Worm (Caenorhabditis elegans) whole organism, young adult: ENCODE data around the gene C35C5.8.

Source experiments
- B0336.3 ChIP-seq: fragments of 200-800 bp; sonication (Bioruptor generic); IDR thresholded peaks from 2 replicates; pipeline ENCODE4 v1.3.6; 2022; ENCODE audit warnings: missing genetic modification characterization, missing compliant biosample characterization
- C17E4.6 ChIP-seq: fragments of 200-800 bp; sonication (Bioruptor generic); IDR thresholded peaks from 2 replicates; pipeline ENCODE4 v1.3.6; 2022; ENCODE audit warnings: missing genetic modification reagents, missing genetic modification characterization, missing compliant biosample characterization
- F33H1.4 ChIP-seq: fragments of 200-800 bp; sonication (Bioruptor generic); IDR thresholded peaks from 2 replicates; pipeline ENCODE4 v1.3.6; 2022; ENCODE audit warnings: missing genetic modification reagents, missing genetic modification characterization, missing compliant biosample characterization
- F55B11.4 ChIP-seq: sonication (generic microtip); optimal IDR thresholded peaks from 2 replicates; lab custom pipeline; 2016; ENCODE audit warnings: missing compliant biosample characterization, missing genetic modification characterization, borderline replicate concordance; ENCODE audit not compliant: insufficient read depth
- Y53F4B.3 ChIP-seq: fragments of 200-800 bp; sonication (Bioruptor generic); IDR thresholded peaks from 2 replicates; pipeline ENCODE4 v1.3.6; 2022; ENCODE audit warnings: missing genetic modification reagents, missing genetic modification characterization, missing compliant biosample characterization
- Y67H2A.10 ChIP-seq: fragments of 200-800 bp; sonication (Bioruptor generic); conservative IDR thresholded peaks from 2 replicates; pipeline ENCODE4 v1.3.6; 2022; ENCODE audit warnings: missing genetic modification reagents, missing genetic modification characterization, missing compliant biosample characterization
- Y79H2A.3 ChIP-seq: fragments of 200-800 bp; sonication (Bioruptor generic); conservative IDR thresholded peaks from 2 replicates; pipeline ENCODE4 v1.3.6; 2022; ENCODE audit warnings: missing genetic modification reagents, missing genetic modification characterization, missing compliant biosample characterization
- Y95B8A.8 ChIP-seq: fragments of 200-800 bp; sonication (Bioruptor generic); IDR thresholded peaks from 2 replicates; pipeline ENCODE4 v1.3.6; 2022; ENCODE audit warnings: missing genetic modification reagents, missing genetic modification characterization, missing compliant biosample characterization
- aptf-2 ChIP-seq: fragments of 200-800 bp; sonication (Bioruptor generic); conservative IDR thresholded peaks from 2 replicates; pipeline ENCODE4 v1.3.6; 2022; ENCODE audit warnings: missing genetic modification reagents, missing genetic modification characterization, missing compliant biosample characterization
- atf-7 ChIP-seq: sonication (generic microtip); optimal IDR thresholded peaks from 2 replicates; lab custom pipeline; 2017; ENCODE audit warnings: mild to moderate bottlenecking, missing genetic modification characterization, missing compliant biosample characterization
- athp-1 ChIP-seq: sonication (generic microtip); optimal IDR thresholded peaks from 2 replicates; lab custom pipeline; 2017; ENCODE audit warnings: mild to moderate bottlenecking, missing genetic modification characterization, missing compliant biosample characterization
- bed-1 ChIP-seq: fragments of 200-800 bp; sonication (Bioruptor generic); IDR thresholded peaks from 2 replicates; pipeline ENCODE4 v1.3.6; 2022; ENCODE audit warnings: missing genetic modification reagents, missing genetic modification characterization, missing compliant biosample characterization
- ccch-3 ChIP-seq: fragments of 200-800 bp; sonication (Bioruptor generic); optimal IDR thresholded peaks from 2 replicates; lab custom pipeline; 2018; ENCODE audit warnings: mild to moderate bottlenecking, missing genetic modification characterization, missing compliant biosample characterization
- cebp-1 ChIP-seq, 2 experiments: fragments of 200-800 bp in 1 of 2; sonication (Bioruptor generic) in 1 of 2; sonication (generic microtip) in 1 of 2; IDR thresholded peaks in 1 of 2; optimal IDR thresholded peaks in 1 of 2; 2 replicates each; pipeline versions ENCODE4 v1.3.6 to Lab custom; 2017 to 2022; ENCODE audit warnings: missing compliant biosample characterization in 2 of 2, missing genetic modification characterization in 2 of 2, mild to moderate bottlenecking in 1 of 2, missing genetic modification reagents in 1 of 2, moderate library complexity in 1 of 2
- ceh-27 ChIP-seq: fragments of 200-800 bp; sonication (Bioruptor generic); optimal IDR thresholded peaks from 2 replicates; lab custom pipeline; 2018; ENCODE audit warnings: mild to moderate bottlenecking, missing genetic modification characterization, moderate library complexity, missing compliant biosample characterization
- ceh-79 ChIP-seq: sonication (generic microtip); optimal IDR thresholded peaks from 2 replicates; lab custom pipeline; 2017; ENCODE audit warnings: mild to moderate bottlenecking, missing genetic modification characterization, missing compliant biosample characterization
- egl-18 ChIP-seq: fragments of 200-800 bp; sonication (Bioruptor generic); IDR thresholded peaks from 2 replicates; pipeline ENCODE4 v1.3.6; 2022; ENCODE audit warnings: missing genetic modification reagents, missing genetic modification characterization, missing compliant biosample characterization
- egl-44 ChIP-seq: fragments of 200-800 bp; sonication (Bioruptor generic); IDR thresholded peaks from 2 replicates; pipeline ENCODE4 v1.3.6; 2022; ENCODE audit warnings: missing genetic modification reagents, missing genetic modification characterization, missing compliant biosample characterization
- him-1 ChIP-seq: sonication (generic microtip); optimal IDR thresholded peaks from 2 replicates; lab custom pipeline; 2016; ENCODE audit warnings: missing genotype, missing genetic modification reagents, missing genetic modification characterization, missing compliant biosample characterization
- hlh-12 ChIP-seq: sonication (generic microtip); optimal IDR thresholded peaks from 2 replicates; lab custom pipeline; 2016; ENCODE audit warnings: missing genetic modification characterization, missing compliant biosample characterization
- hlh-26 ChIP-seq: fragments of 200-800 bp; sonication (Bioruptor generic); conservative IDR thresholded peaks from 2 replicates; pipeline ENCODE4 v1.3.6; 2022; ENCODE audit warnings: missing genetic modification reagents, missing genetic modification characterization, missing compliant biosample characterization
- hsf-1 ChIP-seq: fragments of 200-800 bp; sonication (Bioruptor generic); IDR thresholded peaks from 2 replicates; pipeline ENCODE4 v1.3.6; 2022; ENCODE audit warnings: missing genetic modification reagents, missing genetic modification characterization, missing compliant biosample characterization
- let-607 ChIP-seq, 2 experiments: fragments of 200-800 bp in 1 of 2; sonication (Bioruptor generic) in 1 of 2; sonication (generic microtip) in 1 of 2; optimal IDR thresholded peaks; 2 replicates each; lab custom pipeline; 2016 to 2018; ENCODE audit warnings: mild to moderate bottlenecking in 2 of 2, missing compliant biosample characterization in 2 of 2, missing genetic modification characterization in 2 of 2, moderate library complexity in 2 of 2, missing genotype in 1 of 2
- lin-35 ChIP-seq, 3 experiments: fragments of 150-350 bp in 2 of 3; sonication (generic microtip) in 1 of 3; optimal IDR thresholded peaks; 2 replicates each; lab custom pipeline; 2014 to 2018; ENCODE audit warnings: missing biosample characterization in 3 of 3, missing genetic modification characterization in 3 of 3, missing genetic modification reagents in 3 of 3
- lin-54 ChIP-seq: fragments of 200-800 bp; sonication (Bioruptor generic); optimal IDR thresholded peaks from 2 replicates; lab custom pipeline; 2018; ENCODE audit warnings: mild to moderate bottlenecking, missing genetic modification characterization, missing compliant biosample characterization
- mcd-1 ChIP-seq: fragments of 200-800 bp; sonication (Bioruptor generic); IDR thresholded peaks from 2 replicates; pipeline ENCODE4 v1.3.6; 2022; ENCODE audit warnings: missing genetic modification reagents, missing genetic modification characterization, missing compliant biosample characterization
- mxl-1 ChIP-seq: sonication (generic microtip); optimal IDR thresholded peaks from 2 replicates; lab custom pipeline; 2016; ENCODE audit warnings: missing genetic modification characterization, missing compliant biosample characterization
- nfya-2 ChIP-seq: fragments of 200-800 bp; sonication (Bioruptor generic); IDR thresholded peaks from 2 replicates; pipeline ENCODE4 v1.3.6; 2022; ENCODE audit warnings: missing genetic modification reagents, missing genetic modification characterization, missing compliant biosample characterization
- nfyb-1 ChIP-seq: fragments of 200-800 bp; sonication (Bioruptor generic); IDR thresholded peaks from 2 replicates; pipeline ENCODE4 v1.3.6; 2022; ENCODE audit warnings: missing genetic modification reagents, missing genetic modification characterization, missing compliant biosample characterization
- nhr-27 ChIP-seq: fragments of 200-800 bp; sonication (Bioruptor generic); optimal IDR thresholded peaks from 2 replicates; lab custom pipeline; 2018; ENCODE audit warnings: mild to moderate bottlenecking, missing genetic modification characterization, moderate library complexity, missing compliant biosample characterization
- nhr-90 ChIP-seq: sonication (generic microtip); optimal IDR thresholded peaks from 2 replicates; lab custom pipeline; 2016; ENCODE audit warnings: missing genotype, mild to moderate bottlenecking, missing genetic modification characterization, missing compliant biosample characterization
- rpc-1 ChIP-seq, 2 experiments: fragments of 150-350 bp in 1 of 2; sonication (generic microtip) in 1 of 2; optimal IDR thresholded peaks; 2 replicates each; lab custom pipeline; 2014 to 2018; ENCODE audit warnings: missing biosample characterization in 1 of 2, missing genetic modification characterization in 1 of 2, missing genetic modification reagents in 1 of 2, missing genotype in 1 of 2
- sdz-38 ChIP-seq: sonication (generic microtip); optimal IDR thresholded peaks from 2 replicates; lab custom pipeline; 2016; ENCODE audit warnings: missing genotype, missing genetic modification characterization, missing compliant biosample characterization
- snpc-1.1 ChIP-seq: sonication (generic microtip); optimal IDR thresholded peaks from 2 replicates; lab custom pipeline; 2017; ENCODE audit warnings: missing genetic modification characterization, mild to moderate bottlenecking, missing compliant biosample characterization, antibody characterized with exemption, moderate library complexity, missing genotype, missing genetic modification reagents; ENCODE audit not compliant: insufficient read depth
- sptf-2 ChIP-seq: fragments of 200-800 bp; sonication (Bioruptor generic); optimal IDR thresholded peaks from 2 replicates; lab custom pipeline; 2018; ENCODE audit warnings: mild to moderate bottlenecking, missing genetic modification characterization, missing compliant biosample characterization
- unc-62 ChIP-seq: fragments of 150-350 bp; optimal IDR thresholded peaks from 2 replicates; lab custom pipeline; 2014; ENCODE audit warnings: missing biosample characterization, missing genetic modification reagents, missing genetic modification characterization
- xnd-1 ChIP-seq: sonication (generic microtip); optimal IDR thresholded peaks from 2 replicates; lab custom pipeline; 2016; ENCODE audit warnings: missing genotype, missing genetic modification reagents, missing genetic modification characterization, missing compliant biosample characterization
- zim-3 ChIP-seq: sonication (generic microtip); optimal IDR thresholded peaks from 2 replicates; lab custom pipeline; 2017; ENCODE audit warnings: mild to moderate bottlenecking, missing genetic modification characterization, moderate library complexity, missing compliant biosample characterization
- ztf-26 ChIP-seq: sonication (generic microtip); optimal IDR thresholded peaks from 2 replicates; lab custom pipeline; 2017; ENCODE audit warnings: missing genetic modification characterization, missing compliant biosample characterization
- ztf-6 ChIP-seq: fragments of 200-800 bp; sonication (Bioruptor generic); IDR thresholded peaks from 2 replicates; pipeline ENCODE4 v1.3.6; 2022; ENCODE audit warnings: missing genetic modification reagents, missing genetic modification characterization, missing compliant biosample characterization

The C35C5.8 gene

DNA sequence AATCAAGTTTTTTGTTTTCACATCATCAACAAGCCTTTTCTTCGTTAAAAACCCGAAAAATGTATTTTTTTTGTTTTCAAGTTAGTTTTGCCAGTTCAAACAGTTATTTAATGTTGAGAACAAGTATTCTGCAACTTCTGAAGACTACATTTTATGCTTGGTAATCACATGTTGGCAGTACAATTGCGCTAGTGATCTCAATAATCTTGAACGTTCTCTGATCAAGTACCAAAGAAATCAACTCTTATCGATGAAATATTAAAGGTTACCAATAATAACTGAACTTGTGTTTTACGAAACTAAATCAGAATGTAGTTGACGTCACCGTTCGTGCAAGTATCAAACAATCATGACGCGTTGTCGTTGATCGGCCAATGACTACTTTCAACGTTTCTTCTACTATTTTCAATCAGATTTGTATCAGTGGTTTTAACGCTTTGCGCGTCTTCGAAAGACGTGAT, at the start of gene C35C5.8:
TSS of gene C35C5.8 (plus strand) at position 51 of the 461 bp plus-strand sequence.
- TF ChIP-seq egl-44 (GFP tag; lab: Robert Waterston, UW), result no peak
- TF ChIP-seq aptf-2 (GFP tag; lab: Robert Waterston, UW), result no peak
- peak; percentile 1 for TF ChIP-seq ztf-26 (tag; lab: Kevin White, UChicago)
- TF ChIP-seq athp-1 (tag; lab: Kevin White, UChicago), result no peak
- no peak for TF ChIP-seq nhr-27

ce11 chrX:11484027-11484426, 49.4 kb upstream of the C35C5.8 start:
- TF ChIP-seq cebp-1 (GFP tag; IDR thresholded peaks at IDR 0.05; lab: Robert Waterston, UW) (no peak), cebp-1 (tag; optimal IDR thresholded peaks at IDR 0.05; lab: Kevin White, UChicago) (no peak), atf-7 (tag; lab: Kevin White, UChicago) (no peak), hlh-26 (no peak), him-1 (tag; lab: Kevin White, UChicago) (no peak)

- no peak for TF ChIP-seq ccch-3 (GFP tag; lab: Kevin White, UChicago)
- no peak for TF ChIP-seq ztf-6 (GFP tag; lab: Robert Waterston, UW)
- TF ChIP-seq aptf-2 (GFP tag; lab: Robert Waterston, UW), result no peak
- TF ChIP-seq lin-54 (GFP tag; lab: Kevin White, UChicago), result no peak
- TF ChIP-seq F55B11.4 (tag; lab: Kevin White, UChicago), result no peak
- TF ChIP-seq hlh-12, result no peak
- TF ChIP-seq C17E4.6 (GFP tag; lab: Robert Waterston, UW), result no peak
- no peak for TF ChIP-seq snpc-1.1 (tag; lab: Kevin White, UChicago)
- no peak for TF ChIP-seq sdz-38 (tag; lab: Kevin White, UChicago)
Measured at ce11 chrX:11487484-11487883, 45.9 kb upstream of the C35C5.8 start, which contains the start of gene spp-9. TSS of gene spp-9 (plus strand) at chrX:11487784.

ce11 chrX:11489830-11490229, 43.6 kb upstream of the C35C5.8 start, which contains the start of gene spp-21:
TSS of gene spp-21 (plus strand) at chrX:11490130.
- no peak for TF ChIP-seq nhr-90 (tag; lab: Kevin White, UChicago)
- TF ChIP-seq egl-18, result no peak
- TF ChIP-seq F33H1.4 (GFP tag; lab: Robert Waterston, UW), result no peak
- TF ChIP-seq unc-62 (GFP tag; lab: Kevin White, UChicago), result no peak
- no peak for TF ChIP-seq Y67H2A.10 (GFP tag; lab: Robert Waterston, UW)
- no peak for TF ChIP-seq rpc-1 (optimal IDR thresholded peaks at IDR 0.05; lab: Kevin White, UChicago)
- TF ChIP-seq rpc-1 (tag; optimal IDR thresholded peaks at IDR 0.05; lab: Kevin White, UChicago), result no peak
- TF ChIP-seq nfyb-1 (GFP tag; lab: Robert Waterston, UW), result no peak
- no peak for TF ChIP-seq ccch-3 (GFP tag; lab: Kevin White, UChicago)
- no peak for TF ChIP-seq zim-3 (tag; lab: Kevin White, UChicago)
- TF ChIP-seq B0336.3 (GFP tag; lab: Robert Waterston, UW), result no peak
- no peak for TF ChIP-seq Y53F4B.3 (GFP tag; lab: Robert Waterston, UW)
- no peak for TF ChIP-seq Y95B8A.8 (GFP tag; lab: Robert Waterston, UW)
- TF ChIP-seq sptf-2 (GFP tag; lab: Kevin White, UChicago), result no peak
- no peak for TF ChIP-seq bed-1
- TF ChIP-seq mxl-1 (tag; lab: Kevin White, UChicago), result no peak

ce11 chrX:11491835-11492234, 41.6 kb upstream of the C35C5.8 start:
- TF ChIP-seq xnd-1 (no peak), snpc-1.1 (tag; lab: Kevin White, UChicago) (no peak), nfya-2 (no peak), Y79H2A.3 (GFP tag; lab: Robert Waterston, UW) (no peak), lin-35 (GFP tag; optimal IDR thresholded peaks at IDR 0.05; lab: Kevin White, UChicago) (no peak), hsf-1 (GFP tag; lab: Robert Waterston, UW) (no peak), atf-7 (tag; lab: Kevin White, UChicago) (no peak), ceh-27 (no peak), mcd-1 (GFP tag; lab: Robert Waterston, UW) (no peak), let-607 (tag; optimal IDR thresholded peaks at IDR 0.05; lab: Kevin White, UChicago) (no peak), nfyb-1 (GFP tag; lab: Robert Waterston, UW) (no peak), unc-62 (GFP tag; lab: Kevin White, UChicago) (no peak), ceh-79 (tag; lab: Kevin White, UChicago) (no peak)
- TF ChIP-seq, all 124 proteins: peak for 0
